Worm (Caenorhabditis elegans) whole organism, early embryonic: ENCODE measurements around the gene K02D10.2.

Experiments
- B0310.2 ChIP-seq: sonication (generic microtip); optimal IDR thresholded peaks from 2 replicates; lab custom pipeline; 2016; ENCODE audit warnings: mild to moderate bottlenecking, missing genetic modification characterization, missing compliant biosample characterization
- aly-1 ChIP-seq: sonication (generic microtip); optimal IDR thresholded peaks from 2 replicates; lab custom pipeline; 2016; ENCODE audit warnings: missing genetic modification characterization, missing compliant biosample characterization
- ama-1 ChIP-seq: fragments of 150-350 bp; optimal IDR thresholded peaks from 2 replicates; lab custom pipeline; 2014
- ceh-13 ChIP-seq: fragments of 200-800 bp; sonication (Bioruptor generic); optimal IDR thresholded peaks from 2 replicates; lab custom pipeline; 2018; ENCODE audit warnings: mild to moderate bottlenecking, missing genetic modification characterization, missing compliant biosample characterization
- ceh-36 ChIP-seq: sonication (generic microtip); optimal IDR thresholded peaks from 2 replicates; lab custom pipeline; 2016; ENCODE audit warnings: missing genetic modification characterization, inconsistent platforms, missing compliant biosample characterization
- ets-7 ChIP-seq: sonication (generic microtip); optimal IDR thresholded peaks from 2 replicates; lab custom pipeline; 2016; ENCODE audit warnings: missing genotype, missing genetic modification characterization, missing compliant biosample characterization
- hmbx-1 ChIP-seq: sonication (generic microtip); optimal IDR thresholded peaks from 2 replicates; lab custom pipeline; 2016; ENCODE audit warnings: mild to moderate bottlenecking, missing genetic modification characterization, missing compliant biosample characterization
- hnd-1 ChIP-seq: sonication (generic microtip); optimal IDR thresholded peaks from 2 replicates; lab custom pipeline; 2016; ENCODE audit warnings: missing genetic modification characterization, missing compliant biosample characterization
- pes-1 ChIP-seq: fragments of 200-800 bp; sonication (Bioruptor generic); IDR thresholded peaks from 2 replicates; pipeline ENCODE4 v1.3.6; 2022; ENCODE audit warnings: missing genetic modification reagents, missing genetic modification characterization, missing compliant biosample characterization
- scrt-1 ChIP-seq: fragments of 200-800 bp; sonication (Bioruptor generic); IDR thresholded peaks from 2 replicates; pipeline ENCODE4 v1.3.6; 2022; ENCODE audit warnings: missing genetic modification characterization, missing compliant biosample characterization
- sea-1 ChIP-seq: fragments of 200-800 bp; sonication (Bioruptor generic); conservative IDR thresholded peaks from 2 replicates; pipeline ENCODE4 v1.3.6; 2022; ENCODE audit warnings: missing genetic modification characterization, missing compliant biosample characterization
- tbx-11 ChIP-seq: fragments of 200-800 bp; sonication (Bioruptor generic); IDR thresholded peaks from 2 replicates; pipeline ENCODE4 v1.3.6; 2022; ENCODE audit warnings: missing genetic modification characterization, missing compliant biosample characterization

- TF ChIP-seq hmbx-1 (no peak), ama-1 (lab: Kevin White, UChicago) (no peak), B0310.2 (tag; lab: Kevin White, UChicago) (no peak), tbx-11 (GFP tag; lab: Robert Waterston, UW) (no peak), hnd-1 (no peak), aly-1 (no peak), ceh-36 (tag; lab: Kevin White, UChicago) (no peak), pes-1 (GFP tag; lab: Robert Waterston, UW) (no peak), ceh-13 (no peak), ets-7 (tag; lab: Kevin White, UChicago) (no peak), scrt-1 (GFP tag; lab: Robert Waterston, UW) (no peak), sea-1 (GFP tag; lab: Robert Waterston, UW) (no peak)
Observed at ce11 chrIII:8818599-8818998, 47.5 kb upstream of the K02D10.2 start, which contains the start of gene pat-2.
